Fruit fly (Drosophila melanogaster) whole organism, pupa: ENCODE data around the gene ZnT86D.

ENCODE experiments used
- CG12605 ChIP-seq: fragments of 200-800 bp; sonication (Bioruptor generic); IDR thresholded peaks from 2 replicates; pipeline ENCODE4 v1.3.6; 2022; ENCODE audit warnings: missing biosample characterization, missing genetic modification characterization
- CG13204 ChIP-seq: fragments of 200-800 bp; sonication (Bioruptor generic); optimal IDR thresholded peaks from 2 replicates; lab custom pipeline; 2018; ENCODE audit warnings: missing biosample characterization, mild to moderate bottlenecking, missing genetic modification characterization, moderate library complexity
- CG14655 ChIP-seq: fragments of 200-800 bp; sonication (Bioruptor generic); optimal IDR thresholded peaks from 3 replicates; lab custom pipeline; 2017; ENCODE audit warnings: mild to moderate bottlenecking, missing biosample characterization, missing genetic modification reagents, missing genetic modification characterization
- CG15710 ChIP-seq: fragments of 200-800 bp; sonication (Bioruptor generic); optimal IDR thresholded peaks from 2 replicates; lab custom pipeline; 2018; ENCODE audit warnings: missing biosample characterization, mild to moderate bottlenecking, missing genetic modification characterization, moderate library complexity
- CG17806 ChIP-seq: fragments of 200-800 bp; sonication (Bioruptor generic); optimal IDR thresholded peaks from 2 replicates; lab custom pipeline; 2018; ENCODE audit warnings: missing biosample characterization, mild to moderate bottlenecking, missing genetic modification characterization, moderate library complexity
- CG34367 ChIP-seq: fragments of 200-800 bp; sonication (Bioruptor generic); optimal IDR thresholded peaks from 2 replicates; lab custom pipeline; 2018; ENCODE audit warnings: missing biosample characterization, mild to moderate bottlenecking, missing genetic modification characterization
- CG8159 ChIP-seq: fragments of 200-800 bp; sonication (Bioruptor generic); optimal IDR thresholded peaks from 3 replicates; lab custom pipeline; 2018; ENCODE audit warnings: missing biosample characterization, mild to moderate bottlenecking, missing genetic modification characterization, moderate library complexity
- D1 ChIP-seq: fragments of 200-800 bp; sonication (Bioruptor generic); optimal IDR thresholded peaks from 2 replicates; lab custom pipeline; 2018; ENCODE audit warnings: missing biosample characterization, mild to moderate bottlenecking, missing genetic modification characterization, moderate library complexity
- EcR ChIP-seq: fragments of 200-800 bp; sonication (Bioruptor generic); optimal IDR thresholded peaks from 3 replicates; lab custom pipeline; 2019; ENCODE audit warnings: missing biosample characterization, missing genetic modification characterization, mild to moderate bottlenecking, moderate library complexity, missing genetic modification reagents
- Ets98B ChIP-seq: fragments of 200-800 bp; sonication (Bioruptor generic); IDR thresholded peaks from 2 replicates; pipeline ENCODE4 v1.3.6; 2022; ENCODE audit warnings: missing biosample characterization, missing genetic modification characterization
- Pif1A ChIP-seq: fragments of 200-800 bp; sonication (Bioruptor generic); optimal IDR thresholded peaks from 3 replicates; lab custom pipeline; 2016; ENCODE audit warnings: missing biosample characterization, missing genetic modification characterization
- Snoo ChIP-seq: fragments of 200-800 bp; sonication (Bioruptor generic); optimal IDR thresholded peaks from 3 replicates; lab custom pipeline; 2017; ENCODE audit warnings: missing biosample characterization, mild to moderate bottlenecking, missing genetic modification characterization, inconsistent platforms
- fd96Ca ChIP-seq: fragments of 200-800 bp; sonication (Bioruptor generic); IDR thresholded peaks from 3 replicates; pipeline ENCODE4 v1.3.6; 2022; ENCODE audit warnings: missing biosample characterization, missing genetic modification characterization
- rn ChIP-seq: fragments of 200-800 bp; sonication (Bioruptor generic); IDR thresholded peaks from 2 replicates; pipeline ENCODE4 v1.3.6; 2022; ENCODE audit warnings: missing biosample characterization, missing genetic modification characterization

- TF ChIP-seq rn (GFP tag; lab: Robert Waterston, UW): no peak
- TF ChIP-seq EcR (GFP tag; lab: Kevin White, UChicago): no peak
- TF ChIP-seq CG15710 (tag; lab: Kevin White, UChicago): no peak
- TF ChIP-seq CG12605 (GFP tag; lab: Robert Waterston, UW): no peak
- TF ChIP-seq CG34367 (tag; lab: Kevin White, UChicago): no peak
- no peak for TF ChIP-seq CG17806 (tag; lab: Kevin White, UChicago)
- no peak for TF ChIP-seq D1 (tag; lab: Kevin White, UChicago)
- no peak for TF ChIP-seq Ets98B (GFP tag; lab: Robert Waterston, UW)
- TF ChIP-seq CG8159 (tag; lab: Kevin White, UChicago): no peak
- TF ChIP-seq CG14655 (GFP tag; lab: Kevin White, UChicago): no peak
- TF ChIP-seq fd96Ca: no peak
- no peak for TF ChIP-seq Pif1A (GFP tag; lab: Kevin White, UChicago)
- TF ChIP-seq Snoo: no peak
- TF ChIP-seq CG13204 (GFP tag; lab: Kevin White, UChicago): no peak
Observed at dm6 chr3R:11219883-11220282, 5.5 kb upstream of the ZnT86D start, which contains the start of gene CG6689.
